Worm (Caenorhabditis elegans): ENCODE data around the gene btb-22.

- TF ChIP-seq unc-42 (tag; optimal IDR thresholded peaks at IDR 0.05), result no peak
- no peak for TF ChIP-seq T23F11.4 (GFP tag; optimal IDR thresholded peaks at IDR 0.05)
- TF ChIP-seq pqm-1 (tag; optimal IDR thresholded peaks at IDR 0.05), result no peak
- no peak for TF ChIP-seq ama-1 (optimal IDR thresholded peaks at IDR 0.05)
- TF ChIP-seq lin-11 (tag; optimal IDR thresholded peaks at IDR 0.05), result no peak
- no peak for TF ChIP-seq ahr-1 (tag; optimal IDR thresholded peaks at IDR 0.05)
- TF ChIP-seq nfya-1 (tag; optimal IDR thresholded peaks at IDR 0.05), result no peak
Observed at ce11 chrII:3349820-3350291, 50.3 kb downstream of the btb-22 start, which contains the start of gene F14D2.8.

Data from whole organism, late embryonic.